Worm (Caenorhabditis elegans): ENCODE measurements around the gene E02A10.4.

The E02A10.4 gene

DNA sequence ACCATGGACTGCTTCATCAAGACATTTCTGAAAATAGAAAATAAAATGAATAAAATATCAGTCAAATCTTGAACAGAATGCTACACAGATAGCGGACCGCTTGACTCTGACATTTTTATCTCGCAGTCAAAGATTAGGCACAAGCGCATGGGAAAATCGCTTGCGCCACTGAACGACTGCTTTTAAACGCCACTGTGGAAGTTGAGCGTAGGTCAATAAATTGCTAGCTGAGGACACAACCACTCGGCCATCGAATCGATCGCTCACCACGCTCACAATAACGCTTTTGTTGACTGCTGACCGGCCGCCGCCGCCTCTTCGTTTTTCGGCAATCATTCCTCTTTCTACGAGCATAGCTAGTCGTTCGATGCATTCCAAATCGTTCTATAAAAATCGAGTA lies 29.0 kb upstream of the E02A10.4 start (continued):
- TF ChIP-seq madf-2 (tag; optimal IDR thresholded peaks at IDR 0.05) (peak; percentile 24), ets-4 (tag; optimal IDR thresholded peaks at IDR 0.05) (no peak), ttx-3 (tag; optimal IDR thresholded peaks at IDR 0.05) (no peak), hlh-30 (tag; optimal IDR thresholded peaks at IDR 0.05; ENCODE audit: insufficient read depth) (no peak), ahr-1 (tag; optimal IDR thresholded peaks at IDR 0.05) (no peak), fkh-10 (GFP tag; optimal IDR thresholded peaks at IDR 0.05) (no peak), ceh-45 (GFP tag; IDR thresholded peaks at IDR 0.05) (no peak), elt-4 (tag; optimal IDR thresholded peaks at IDR 0.05) (no peak), mec-3 (tag; optimal IDR thresholded peaks at IDR 0.05; ENCODE audit: borderline replicate concordance) (no peak), pros-1 (tag; optimal IDR thresholded peaks at IDR 0.05) (peak; percentile 48), pqm-1 (tag; optimal IDR thresholded peaks at IDR 0.05) (no peak), pha-4 (tag; optimal IDR thresholded peaks at IDR 0.05) (no peak), eyg-1 (tag; optimal IDR thresholded peaks at IDR 0.05) (peak; percentile 60), ceh-19 (GFP tag; optimal IDR thresholded peaks at IDR 0.05) (peak; percentile 54), ztf-16 (tag; optimal IDR thresholded peaks at IDR 0.05) (peak; percentile 65), sox-2 (GFP tag; IDR thresholded peaks at IDR 0.05) (no peak), lin-11 (tag; optimal IDR thresholded peaks at IDR 0.05) (peak; percentile 54), ceh-31 (tag; optimal IDR thresholded peaks at IDR 0.05) (peak; percentile 54), unc-42 (tag; optimal IDR thresholded peaks at IDR 0.05) (no peak), sox-4 (tag; optimal IDR thresholded peaks at IDR 0.05) (peak; percentile 64), unc-3 (GFP tag; conservative IDR thresholded peaks at IDR 0.05) (peak; percentile 38; the same call in 1 of the 2 replicates), unc-3 (tag; optimal IDR thresholded peaks at IDR 0.05) (peak; percentile 2), odd-2 (tag; optimal IDR thresholded peaks at IDR 0.05) (peak; percentile 37), ceh-30 (tag; optimal IDR thresholded peaks at IDR 0.05) (no peak), hlh-13 (GFP tag; optimal IDR thresholded peaks at IDR 0.05) (peak; percentile 58), unc-86 (tag; optimal IDR thresholded peaks at IDR 0.05) (peak; percentile 37), K09A11.1 (tag; optimal IDR thresholded peaks at IDR 0.05; ENCODE audit: insufficient read depth) (no peak), nhr-232 (tag; optimal IDR thresholded peaks at IDR 0.05) (peak; percentile 51), nfya-1 (tag; optimal IDR thresholded peaks at IDR 0.05) (peak; percentile 49), ceh-24 (tag; optimal IDR thresholded peaks at IDR 0.05) (no peak)

DNA sequence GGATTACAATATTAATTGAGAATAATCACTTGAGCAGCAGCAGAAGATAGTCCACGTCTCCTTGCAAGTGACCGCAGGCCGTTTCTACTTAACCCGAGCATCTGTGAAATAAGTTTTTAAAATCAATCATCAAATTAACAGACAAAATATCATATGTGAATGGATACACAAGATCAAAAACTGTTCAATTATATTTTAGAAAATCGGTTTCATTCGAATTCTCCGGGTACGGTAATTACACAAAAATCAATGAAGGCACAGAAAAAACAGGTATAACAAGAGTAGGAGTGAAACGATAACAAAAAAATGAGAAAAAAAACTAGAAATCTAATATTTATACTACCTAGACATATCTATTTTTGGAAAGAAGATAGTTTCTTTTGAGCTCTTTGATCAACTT lies 28.4 kb upstream of the E02A10.4 start, which contains the start of gene mma-1:
Gene mma-1, minus strand, starts transcription at position 101 of the 400 bp plus-strand sequence.
- no peak for TF ChIP-seq pat-9 (tag; optimal IDR thresholded peaks at IDR 0.05)
- TF ChIP-seq eyg-1 (tag; optimal IDR thresholded peaks at IDR 0.05): no peak
- no peak for TF ChIP-seq fax-1 (tag; optimal IDR thresholded peaks at IDR 0.05)
- TF ChIP-seq pqm-1 (tag; optimal IDR thresholded peaks at IDR 0.05): no peak
- no peak for TF ChIP-seq ref-2 (tag; optimal IDR thresholded peaks at IDR 0.05)
- no peak for TF ChIP-seq T23F11.4 (GFP tag; optimal IDR thresholded peaks at IDR 0.05)
- no peak for TF ChIP-seq Y22D7AL.16 (tag; optimal IDR thresholded peaks at IDR 0.05)
- TF ChIP-seq lim-6 (tag; optimal IDR thresholded peaks at IDR 0.05): no peak
- no peak for TF ChIP-seq madf-2 (tag; optimal IDR thresholded peaks at IDR 0.05)
- no peak for TF ChIP-seq elt-4 (tag; optimal IDR thresholded peaks at IDR 0.05)
- TF ChIP-seq nhr-11 (tag; optimal IDR thresholded peaks at IDR 0.05): no peak
- TF ChIP-seq che-1 (tag; optimal IDR thresholded peaks at IDR 0.05): no peak
- TF ChIP-seq dmd-4 (tag; optimal IDR thresholded peaks at IDR 0.05; ENCODE audit: borderline replicate concordance): no peak
- TF ChIP-seq ztf-16 (tag; optimal IDR thresholded peaks at IDR 0.05): no peak
- TF ChIP-seq rnt-1 (tag; optimal IDR thresholded peaks at IDR 0.05): no peak
- TF ChIP-seq syd-9 (tag; optimal IDR thresholded peaks at IDR 0.05): no peak
- TF ChIP-seq odd-2 (tag; optimal IDR thresholded peaks at IDR 0.05): no peak
- TF ChIP-seq ceh-6 (GFP tag; optimal IDR thresholded peaks at IDR 0.05): no peak
- TF ChIP-seq dve-1 (tag; optimal IDR thresholded peaks at IDR 0.05): no peak
